Worm (Caenorhabditis elegans): Measurements from ENCODE around the gene nhr-78.

DNA sequence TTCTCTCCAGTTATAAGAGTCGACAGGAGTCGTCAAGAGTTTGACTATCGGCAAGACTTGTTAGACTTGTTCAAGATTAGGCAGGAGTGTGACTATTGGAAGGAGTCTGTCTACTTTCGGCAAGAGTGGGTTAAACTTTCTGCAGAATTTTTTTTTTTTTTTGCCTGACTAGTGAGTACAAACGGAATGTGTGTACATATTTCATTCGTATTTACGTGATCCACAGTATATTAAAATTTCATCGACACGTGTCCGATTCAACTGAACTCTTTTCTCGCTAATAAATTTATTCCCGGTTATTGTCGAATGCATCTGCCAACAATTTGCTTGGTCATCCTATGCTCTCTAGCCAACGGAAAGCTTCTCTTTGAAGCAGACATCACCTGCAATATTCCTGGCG is 5.5 kb downstream of the nhr-78 start, which contains the start of gene F36A4.1:
- no peak for TF ChIP-seq mdl-1 (tag; optimal IDR thresholded peaks at IDR 0.05)
- no peak for TF ChIP-seq egl-27 (tag; optimal IDR thresholded peaks at IDR 0.05)

All from whole organism, L2 larva.